Worm (Caenorhabditis elegans) whole organism, late embryonic: ENCODE data around the gene try-10.

Experiments used
- C38D4.7 ChIP-seq: fragments of 200-800 bp; sonication (Bioruptor generic); optimal IDR thresholded peaks from 2 replicates; lab custom pipeline; 2018; ENCODE audit warnings: mild to moderate bottlenecking, missing genetic modification characterization, moderate library complexity, missing compliant biosample characterization
- F13H6.1 ChIP-seq: sonication (generic microtip); optimal IDR thresholded peaks from 2 replicates; lab custom pipeline; 2016; ENCODE audit warnings: missing genetic modification characterization, missing compliant biosample characterization
- T23F11.4 ChIP-seq: fragments of 200-800 bp; sonication (Bioruptor generic); optimal IDR thresholded peaks from 2 replicates; lab custom pipeline; 2018; ENCODE audit warnings: mild to moderate bottlenecking, missing genetic modification characterization, missing compliant biosample characterization
- ceh-18 ChIP-seq: sonication (generic microtip); optimal IDR thresholded peaks from 2 replicates; lab custom pipeline; 2016; ENCODE audit warnings: missing genetic modification characterization, missing compliant biosample characterization
- ceh-24 ChIP-seq: sonication (generic microtip); optimal IDR thresholded peaks from 2 replicates; lab custom pipeline; 2016; ENCODE audit warnings: mild to moderate bottlenecking, missing genetic modification characterization, missing compliant biosample characterization
- ceh-48 ChIP-seq: sonication (generic microtip); optimal IDR thresholded peaks from 2 replicates; lab custom pipeline; 2016; ENCODE audit warnings: missing genetic modification characterization, inconsistent platforms, missing compliant biosample characterization
- ceh-9 ChIP-seq: sonication (generic microtip); optimal IDR thresholded peaks from 2 replicates; lab custom pipeline; 2016; ENCODE audit warnings: mild to moderate bottlenecking, missing genetic modification characterization, inconsistent platforms, missing compliant biosample characterization
- dmd-4 ChIP-seq: sonication (generic microtip); optimal IDR thresholded peaks from 2 replicates; lab custom pipeline; 2016; ENCODE audit warnings: borderline replicate concordance, missing genetic modification characterization, missing compliant biosample characterization
- elt-4 ChIP-seq: sonication (generic microtip); optimal IDR thresholded peaks from 2 replicates; lab custom pipeline; 2016; ENCODE audit warnings: missing genetic modification characterization, missing compliant biosample characterization
- ets-4 ChIP-seq: sonication (generic microtip); optimal IDR thresholded peaks from 2 replicates; lab custom pipeline; 2016; ENCODE audit warnings: missing genetic modification characterization, missing compliant biosample characterization
- eyg-1 ChIP-seq: sonication (generic microtip); optimal IDR thresholded peaks from 2 replicates; lab custom pipeline; 2016; ENCODE audit warnings: missing genotype, missing genetic modification characterization, missing compliant biosample characterization
- fax-1 ChIP-seq: sonication (generic microtip); optimal IDR thresholded peaks from 2 replicates; lab custom pipeline; 2016; ENCODE audit warnings: missing genotype, missing genetic modification characterization, missing compliant biosample characterization
- fkh-6 ChIP-seq: sonication (generic microtip); optimal IDR thresholded peaks from 2 replicates; lab custom pipeline; 2016; ENCODE audit warnings: missing genetic modification characterization, missing compliant biosample characterization
- gmeb-2 ChIP-seq: sonication (generic microtip); optimal IDR thresholded peaks from 2 replicates; lab custom pipeline; 2016; ENCODE audit warnings: missing genetic modification characterization, inconsistent platforms, missing compliant biosample characterization
- hlh-13 ChIP-seq: fragments of 200-800 bp; sonication (Bioruptor generic); optimal IDR thresholded peaks from 2 replicates; lab custom pipeline; 2018; ENCODE audit warnings: mild to moderate bottlenecking, missing genetic modification characterization, missing compliant biosample characterization
- hlh-15 ChIP-seq: sonication (generic microtip); optimal IDR thresholded peaks from 2 replicates; lab custom pipeline; 2016; ENCODE audit warnings: missing genetic modification characterization, missing compliant biosample characterization
- hlh-30 ChIP-seq: sonication (generic microtip); optimal IDR thresholded peaks from 2 replicates; lab custom pipeline; 2017; ENCODE audit warnings: antibody characterized with exemption, missing genetic modification characterization, missing compliant biosample characterization; ENCODE audit not compliant: insufficient read depth
- hlh-6 ChIP-seq: sonication (generic microtip); optimal IDR thresholded peaks from 2 replicates; lab custom pipeline; 2016; ENCODE audit warnings: missing genotype, missing genetic modification characterization, missing compliant biosample characterization
- hlh-8 ChIP-seq: sonication (generic microtip); optimal IDR thresholded peaks from 2 replicates; lab custom pipeline; 2016; ENCODE audit warnings: missing genotype, missing genetic modification characterization, missing compliant biosample characterization
- madf-2 ChIP-seq: sonication (generic microtip); optimal IDR thresholded peaks from 2 replicates; lab custom pipeline; 2017; ENCODE audit warnings: missing genetic modification characterization, missing compliant biosample characterization
- pat-9 ChIP-seq: fragments of 200-800 bp; sonication (Bioruptor generic); optimal IDR thresholded peaks from 2 replicates; lab custom pipeline; 2018; ENCODE audit warnings: mild to moderate bottlenecking, missing genetic modification characterization, moderate library complexity, missing compliant biosample characterization
- pax-1 ChIP-seq: fragments of 150-350 bp; optimal IDR thresholded peaks from 2 replicates; lab custom pipeline; 2014; ENCODE audit warnings: missing biosample characterization, missing genetic modification characterization
- pha-2 ChIP-seq: sonication (generic microtip); optimal IDR thresholded peaks from 2 replicates; lab custom pipeline; 2017; ENCODE audit warnings: mild to moderate bottlenecking, missing genetic modification characterization, missing compliant biosample characterization
- pha-4 ChIP-seq: fragments of 150-350 bp; optimal IDR thresholded peaks from 2 replicates; lab custom pipeline; 2018; ENCODE audit warnings: missing biosample characterization, missing genetic modification reagents, missing genetic modification characterization
- pqm-1 ChIP-seq: sonication (generic microtip); optimal IDR thresholded peaks from 2 replicates; lab custom pipeline; 2016; ENCODE audit warnings: missing genetic modification characterization, missing compliant biosample characterization
- pros-1 ChIP-seq: fragments of 150-350 bp; optimal IDR thresholded peaks from 2 replicates; lab custom pipeline; 2014; ENCODE audit warnings: missing biosample characterization, missing genetic modification reagents, missing genetic modification characterization
- ref-2 ChIP-seq: sonication (generic microtip); optimal IDR thresholded peaks from 2 replicates; lab custom pipeline; 2016; ENCODE audit warnings: missing genetic modification characterization, missing compliant biosample characterization
- sox-2 ChIP-seq: fragments of 200-800 bp; sonication (Bioruptor generic); IDR thresholded peaks from 2 replicates; pipeline ENCODE4 v1.3.6; 2022; ENCODE audit warnings: missing genetic modification reagents, missing genetic modification characterization, missing compliant biosample characterization
- syd-9 ChIP-seq: sonication (generic microtip); optimal IDR thresholded peaks from 2 replicates; lab custom pipeline; 2016; ENCODE audit warnings: mild to moderate bottlenecking, missing genetic modification characterization, moderate library complexity, missing compliant biosample characterization
- ttx-3 ChIP-seq: sonication (generic microtip); optimal IDR thresholded peaks from 2 replicates; lab custom pipeline; 2016; ENCODE audit warnings: missing genetic modification reagents, missing genetic modification characterization, missing compliant biosample characterization
- unc-3 ChIP-seq, 2 experiments: fragments of 200-800 bp in 1 of 2; sonication (Bioruptor generic) in 1 of 2; sonication (generic microtip) in 1 of 2; conservative IDR thresholded peaks in 1 of 2; optimal IDR thresholded peaks in 1 of 2; 2 replicates each; pipeline versions ENCODE4 v1.3.6 to Lab custom; 2016 to 2022; ENCODE audit warnings: missing compliant biosample characterization in 2 of 2, missing genetic modification characterization in 2 of 2, missing genetic modification reagents in 1 of 2
- unc-42 ChIP-seq: sonication (generic microtip); optimal IDR thresholded peaks from 2 replicates; lab custom pipeline; 2016; ENCODE audit warnings: missing genotype, missing genetic modification characterization, missing compliant biosample characterization
- unc-55 ChIP-seq: sonication (generic microtip); optimal IDR thresholded peaks from 2 replicates; lab custom pipeline; 2017; ENCODE audit warnings: missing biosample characterization, missing genetic modification reagents, missing genetic modification characterization
- unc-86 ChIP-seq: sonication (generic microtip); optimal IDR thresholded peaks from 2 replicates; lab custom pipeline; 2016; ENCODE audit warnings: missing genetic modification characterization, missing compliant biosample characterization
- ztf-16 ChIP-seq: sonication (generic microtip); optimal IDR thresholded peaks from 2 replicates; lab custom pipeline; 2017; ENCODE audit warnings: missing genetic modification characterization, missing compliant biosample characterization

The try-10 gene

ce11 chrV:13036466-13036865 lies 23.4 kb upstream of the try-10 start, which contains the start of gene W07G4.2:
Gene W07G4.2, minus strand, starts transcription at chrV:13036566.
- TF ChIP-seq hlh-13 (GFP tag; lab: Kevin White, UChicago) (no peak), ets-4 (tag; lab: Kevin White, UChicago) (no peak)

ce11 chrV:13034604-13035003 lies 21.5 kb upstream of the try-10 start, which contains the start of gene W07G4.7:
Gene W07G4.7, minus strand, starts transcription at chrV:13034704.
- TF ChIP-seq ceh-24 (tag; lab: Kevin White, UChicago): no peak
- no peak for TF ChIP-seq ceh-9 (tag; lab: Kevin White, UChicago)
- TF ChIP-seq unc-86 (tag; lab: Kevin White, UChicago): no peak
- TF ChIP-seq hlh-6 (tag; lab: Kevin White, UChicago): no peak
- no peak for TF ChIP-seq pax-1
- no peak for TF ChIP-seq ceh-18 (tag; lab: Kevin White, UChicago)
- TF ChIP-seq ceh-48 (tag; lab: Kevin White, UChicago): no peak
- no peak for TF ChIP-seq dmd-4 (tag; lab: Kevin White, UChicago)
- TF ChIP-seq hlh-15 (tag; lab: Kevin White, UChicago): no peak
- no peak for TF ChIP-seq hlh-13 (GFP tag; lab: Kevin White, UChicago)
- no peak for TF ChIP-seq ref-2
- no peak for TF ChIP-seq fax-1
- TF ChIP-seq eyg-1 (tag; lab: Kevin White, UChicago): no peak
- no peak for TF ChIP-seq T23F11.4 (GFP tag; lab: Kevin White, UChicago)
- no peak for TF ChIP-seq sox-2
- TF ChIP-seq syd-9 (tag; lab: Kevin White, UChicago): no peak
- no peak for TF ChIP-seq gmeb-2 (tag; lab: Kevin White, UChicago)

- TF ChIP-seq hlh-30 (tag; lab: Kevin White, UChicago): no peak
- TF ChIP-seq pha-4 (tag; lab: Kevin White, UChicago): no peak
- no peak for TF ChIP-seq elt-4 (tag; lab: Kevin White, UChicago)
- TF ChIP-seq C38D4.7 (GFP tag; lab: Kevin White, UChicago): no peak
- TF ChIP-seq madf-2 (tag; lab: Kevin White, UChicago): no peak
- no peak for TF ChIP-seq ttx-3 (tag; lab: Kevin White, UChicago)
- TF ChIP-seq pqm-1 (tag; lab: Kevin White, UChicago): no peak
- no peak for TF ChIP-seq F13H6.1 (tag; lab: Kevin White, UChicago)
- no peak for TF ChIP-seq ceh-48 (tag; lab: Kevin White, UChicago)
- TF ChIP-seq fkh-6 (tag; lab: Kevin White, UChicago): no peak
- no peak for TF ChIP-seq unc-55 (GFP tag; lab: Kevin White, UChicago)
- TF ChIP-seq unc-3 (GFP tag; conservative IDR thresholded peaks at IDR 0.05; lab: Robert Waterston, UW): no peak
- no peak for TF ChIP-seq unc-3 (tag; optimal IDR thresholded peaks at IDR 0.05; lab: Kevin White, UChicago)
- TF ChIP-seq pat-9 (tag; lab: Kevin White, UChicago): no peak
- no peak for TF ChIP-seq hlh-8 (tag; lab: Kevin White, UChicago)
- no peak for TF ChIP-seq pros-1
- TF ChIP-seq fax-1: no peak
- no peak for TF ChIP-seq ztf-16 (tag; lab: Kevin White, UChicago)
- TF ChIP-seq ets-4 (tag; lab: Kevin White, UChicago): no peak
- TF ChIP-seq sox-2: no peak
- TF ChIP-seq T23F11.4 (GFP tag; lab: Kevin White, UChicago): no peak
Measured at ce11 chrV:13033223-13033622, 20.2 kb upstream of the try-10 start, which contains the start of gene W07G4.1. Gene W07G4.1, plus strand, starts transcription at chrV:13033523.

- TF ChIP-seq unc-42 (tag; lab: Kevin White, UChicago): peak; percentile 91
- no peak for TF ChIP-seq pha-2
Measured at ce11 chrV:13028871-13029270, 15.8 kb upstream of the try-10 start.
